Fruit fly (Drosophila melanogaster): Measurements from ENCODE around the gene CG4520.

The CG4520 gene

DNA sequence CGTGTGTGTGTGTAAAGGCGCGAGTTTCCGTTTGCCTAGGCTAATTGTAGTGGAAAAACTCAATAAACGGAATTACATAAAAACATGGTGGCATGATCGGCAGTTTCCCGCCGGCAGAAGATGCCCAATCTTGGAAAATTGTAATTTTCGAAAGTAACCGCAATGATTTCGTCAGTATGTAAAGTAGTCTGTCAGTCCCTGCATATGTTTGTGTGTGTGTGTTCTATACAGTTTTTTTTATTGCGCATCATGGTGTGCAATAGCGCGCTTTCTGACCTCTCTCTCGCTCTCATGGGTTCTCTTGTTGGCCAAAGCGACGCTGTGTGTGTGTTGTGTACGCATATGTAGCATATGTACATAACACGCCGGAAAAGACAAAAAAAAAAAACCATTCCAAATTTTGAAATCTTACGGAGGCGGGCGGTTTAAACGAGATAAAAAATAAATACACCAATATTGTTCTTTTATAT lies 49.8 kb downstream of the CG4520 start (continued):
- TF ChIP-seq nerfin-1 (tag; optimal IDR thresholded peaks at IDR 0.05) (peak; percentile 62), YL-1 (GFP tag; optimal IDR thresholded peaks at IDR 0.05) (peak; percentile 60), CG10959 (GFP tag; IDR thresholded peaks at IDR 0.05) (no peak), lov (optimal IDR thresholded peaks at IDR 0.05) (no peak), lov (GFP tag; IDR thresholded peaks at IDR 0.05) (no peak), CG12391 (tag; optimal IDR thresholded peaks at IDR 0.05) (no peak), ERR (GFP tag; optimal IDR thresholded peaks at IDR 0.05) (no peak), lilli (GFP tag; optimal IDR thresholded peaks at IDR 0.05) (peak; percentile 16), ac (GFP tag; optimal IDR thresholded peaks at IDR 0.05) (no peak), CG33213 (GFP tag; optimal IDR thresholded peaks at IDR 0.05) (peak; percentile 66), ewg (GFP tag; optimal IDR thresholded peaks at IDR 0.05) (peak; percentile 53), CG10462 (GFP tag; optimal IDR thresholded peaks at IDR 0.05) (no peak), so (GFP tag; IDR thresholded peaks at IDR 0.05) (no peak), Sox100B (GFP tag; optimal IDR thresholded peaks at IDR 0.05) (no peak), Fer1 (GFP tag; optimal IDR thresholded peaks at IDR 0.05) (peak; percentile 64), lmd (GFP tag; IDR thresholded peaks at IDR 0.05) (no peak; the same call in 1 of the 2 replicates), mam (GFP tag; optimal IDR thresholded peaks at IDR 0.05) (no peak), btn (GFP tag; optimal IDR thresholded peaks at IDR 0.05) (no peak), CG8281 (tag; optimal IDR thresholded peaks at IDR 0.05) (no peak), BEAF-32 (GFP tag; optimal IDR thresholded peaks at IDR 0.05) (no peak), az2 (GFP tag; optimal IDR thresholded peaks at IDR 0.05) (no peak), CG12769 (tag; optimal IDR thresholded peaks at IDR 0.05) (no peak), CG2199 (GFP tag; IDR thresholded peaks at IDR 0.05) (no peak), NFAT (GFP tag; IDR thresholded peaks at IDR 0.05) (peak; percentile 40; the same call in 1 of the 2 replicates), CG31365 (tag; optimal IDR thresholded peaks at IDR 0.05) (no peak), Nf-YA (GFP tag; IDR thresholded peaks at IDR 0.05) (no peak), zfh2 (GFP tag; optimal IDR thresholded peaks at IDR 0.05) (peak; percentile 11), gsb-n (tag; optimal IDR thresholded peaks at IDR 0.05) (no peak), HLH4C (GFP tag; IDR thresholded peaks at IDR 0.05; ENCODE audit: partially characterized antibody) (no peak), ato (GFP tag; IDR thresholded peaks at IDR 0.05; ENCODE audit: partially characterized antibody) (no peak), h (optimal IDR thresholded peaks at IDR 0.05) (no peak), oc (tag; optimal IDR thresholded peaks at IDR 0.05) (no peak), sc (optimal IDR thresholded peaks at IDR 0.05) (no peak), sc (GFP tag; optimal IDR thresholded peaks at IDR 0.05) (no peak), CG13123 (GFP tag; optimal IDR thresholded peaks at IDR 0.05) (peak; percentile 62), CG10274 (GFP tag; optimal IDR thresholded peaks at IDR 0.05) (no peak), Chrac-16 (GFP tag; optimal IDR thresholded peaks at IDR 0.05) (no peak), CG30020 (tag; optimal IDR thresholded peaks at IDR 0.05) (no peak), fd96Cb (tag; optimal IDR thresholded peaks at IDR 0.05) (no peak), Drgx (GFP tag; IDR thresholded peaks at IDR 0.05) (no peak), chm (GFP tag; IDR thresholded peaks at IDR 0.05) (no peak; the same call in 1 of the 2 replicates), CG18599 (GFP tag; optimal IDR thresholded peaks at IDR 0.05) (peak; percentile 64), D19A (tag; optimal IDR thresholded peaks at IDR 0.05) (no peak), CG3065 (GFP tag; optimal IDR thresholded peaks at IDR 0.05) (no peak), CG16813 (GFP tag; IDR thresholded peaks at IDR 0.05; ENCODE audit: partially characterized antibody) (no peak), zen (tag; optimal IDR thresholded peaks at IDR 0.05) (peak; percentile 3), danr (GFP tag; IDR thresholded peaks at IDR 0.05) (no peak), HLH54F (GFP tag; optimal IDR thresholded peaks at IDR 0.05) (peak; percentile 37), CG6813 (GFP tag; optimal IDR thresholded peaks at IDR 0.05) (no peak), sens (GFP tag) (peak; percentile 85), phol (tag; optimal IDR thresholded peaks at IDR 0.05) (peak; percentile 21), B-H1 (GFP tag; IDR thresholded peaks at IDR 0.05) (peak; percentile 26; the same call in 1 of the 3 replicates), br (optimal IDR thresholded peaks at IDR 0.05) (no peak)

Data from whole organism, embryonic.